Fruit fly (Drosophila melanogaster): Measurements from ENCODE around the gene rtet.

The rtet gene

dm6 chr3R:21094292-21094691, 14.0 kb upstream of the rtet start:
- TF ChIP-seq CG16813 (GFP tag; IDR thresholded peaks at IDR 0.05; ENCODE audit: partially characterized antibody) (no peak), CG1233 (GFP tag; optimal IDR thresholded peaks at IDR 0.05) (no peak), CG10543 (GFP tag; optimal IDR thresholded peaks at IDR 0.05) (no peak), Nf-YB (GFP tag; optimal IDR thresholded peaks at IDR 0.05) (no peak), Trl (optimal IDR thresholded peaks at IDR 0.05) (peak; percentile 5 to 53), Trl (GFP tag; optimal IDR thresholded peaks at IDR 0.05) (no peak), unc-4 (GFP tag; IDR thresholded peaks at IDR 0.05; ENCODE audit: partially characterized antibody) (no peak), crol (GFP tag; IDR thresholded peaks at IDR 0.05) (peak; percentile 87), kay (GFP tag; optimal IDR thresholded peaks at IDR 0.05) (peak; percentile 33), Blimp-1 (GFP tag; optimal IDR thresholded peaks at IDR 0.05) (peak; percentile 93), ash1 (GFP tag; optimal IDR thresholded peaks at IDR 0.05) (no peak), CG1603 (tag; optimal IDR thresholded peaks at IDR 0.05) (no peak), aop (GFP tag; IDR thresholded peaks at IDR 0.05) (no peak)

DNA sequence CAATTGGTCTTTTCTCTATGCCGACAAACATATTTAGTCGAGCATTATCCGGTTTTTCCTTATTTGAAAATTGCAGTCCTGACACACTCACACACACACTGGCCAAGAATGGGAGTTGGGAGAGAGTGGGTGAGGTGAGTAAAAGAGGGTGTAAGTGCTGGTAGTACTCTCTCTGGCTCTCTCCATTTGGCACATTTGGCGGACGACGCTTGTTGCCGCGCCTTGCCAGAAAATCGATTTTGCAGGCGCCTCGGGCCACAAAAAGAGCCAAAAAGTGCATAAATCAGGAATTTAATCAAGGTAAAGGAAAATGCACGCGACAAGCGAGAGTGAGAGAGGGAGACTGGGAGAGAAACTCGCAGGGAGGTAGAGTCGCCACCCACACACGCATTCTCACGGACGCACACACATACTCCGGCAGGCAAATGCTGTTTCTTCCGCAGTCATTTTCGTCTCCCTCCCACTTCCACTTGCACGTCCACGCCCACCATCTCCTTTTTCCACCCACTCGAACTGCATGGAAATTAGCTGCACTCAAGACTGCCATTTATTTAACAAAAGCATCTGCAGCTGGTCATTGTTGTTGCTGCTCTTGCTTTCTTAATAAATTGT, 11.6 kb upstream of the rtet start:
- TF ChIP-seq en (GFP tag; optimal IDR thresholded peaks at IDR 0.05) (no peak), CG17328 (GFP tag; IDR thresholded peaks at IDR 0.05) (no peak), tll (GFP tag; optimal IDR thresholded peaks at IDR 0.05) (peak in 1 of 2 experiments; percentile 32), Jarid2 (GFP tag; optimal IDR thresholded peaks at IDR 0.05) (no peak), hkb (optimal IDR thresholded peaks at IDR 0.05) (no peak), hkb (GFP tag; IDR thresholded peaks at IDR 0.05) (0 out of 2 replicates have a peak, but pooled peaks have one; percentile 14), sr (GFP tag; IDR thresholded peaks at IDR 0.05) (0 out of 3 replicates have a peak, but pooled peaks have one; percentile 11), Dll (GFP tag; IDR thresholded peaks at IDR 0.05; ENCODE audit: partially characterized antibody) (peak; percentile 42; the same call in 1 of the 4 replicates), ATbp (GFP tag; optimal IDR thresholded peaks at IDR 0.05) (no peak), MBD-R2 (GFP tag; IDR thresholded peaks at IDR 0.05) (0 out of 2 replicates have a peak, but pooled peaks have one; percentile 10), chn (GFP tag; optimal IDR thresholded peaks at IDR 0.05) (peak; percentile 27), CG6791 (GFP tag; IDR thresholded peaks at IDR 0.05; ENCODE audit: partially characterized antibody) (peak; percentile 39; the same call in 1 of the 3 replicates), onecut (GFP tag; IDR thresholded peaks at IDR 0.05) (peak; percentile 87), Trl (optimal IDR thresholded peaks at IDR 0.05) (peak; percentile 70 to 72), Trl (GFP tag; optimal IDR thresholded peaks at IDR 0.05) (no peak), crol (GFP tag; IDR thresholded peaks at IDR 0.05) (peak; percentile 13; the same call in 1 of the 2 replicates), nerfin-1 (tag; optimal IDR thresholded peaks at IDR 0.05) (peak; percentile 30), ranshi (GFP tag; IDR thresholded peaks at IDR 0.05) (no peak), cg (GFP tag; optimal IDR thresholded peaks at IDR 0.05) (peak; percentile 55), run (tag; optimal IDR thresholded peaks at IDR 0.05) (no peak), gce (GFP tag; IDR thresholded peaks at IDR 0.05) (0 out of 3 replicates have a peak, but pooled peaks have one; percentile 13), CG18619 (GFP tag; optimal IDR thresholded peaks at IDR 0.05) (no peak), pros (GFP tag; optimal IDR thresholded peaks at IDR 0.05) (peak; percentile 51), inv (GFP tag; IDR thresholded peaks at IDR 0.05; ENCODE audit: partially characterized antibody) (no peak), Scr (GFP tag; IDR thresholded peaks at IDR 0.05; ENCODE audit: partially characterized antibody) (0 out of 2 replicates have a peak, but pooled peaks have one; percentile 6), insv (GFP tag; optimal IDR thresholded peaks at IDR 0.05) (peak in 1 of 2 experiments; percentile 18), CG4282 (GFP tag; optimal IDR thresholded peaks at IDR 0.05) (no peak), CG6689 (GFP tag; IDR thresholded peaks at IDR 0.05) (peak; percentile 49), Hr78 (GFP tag; optimal IDR thresholded peaks at IDR 0.05) (no peak)
